Worm (Caenorhabditis elegans) whole organism, midembryonic: ENCODE measurements around the gene fars-3.
A peak's percentile ranks its signal among the peaks of the same experiment; 100 is the strongest.

Experiments used
- T22C8.4 ChIP-seq: fragments of 200-800 bp; sonication (Bioruptor generic); IDR thresholded peaks from 2 replicates; pipeline ENCODE4 v1.3.6; 2022; ENCODE audit warnings: missing genetic modification characterization, missing compliant biosample characterization
- flt-1 ChIP-seq: fragments of 200-800 bp; sonication (Bioruptor generic); IDR thresholded peaks from 2 replicates; pipeline ENCODE4 v1.3.6; 2022; ENCODE audit warnings: missing genetic modification characterization, missing compliant biosample characterization
- ref-1 ChIP-seq: fragments of 200-800 bp; sonication (Bioruptor generic); conservative IDR thresholded peaks from 2 replicates; pipeline ENCODE4 v1.3.6; 2022; ENCODE audit warnings: missing genetic modification reagents, missing genetic modification characterization, missing compliant biosample characterization
- tab-1 ChIP-seq: fragments of 200-800 bp; sonication (Bioruptor generic); IDR thresholded peaks from 2 replicates; pipeline ENCODE4 v1.3.6; 2022; ENCODE audit warnings: missing genetic modification characterization, missing compliant biosample characterization
- ztf-23 ChIP-seq: fragments of 200-800 bp; sonication (Bioruptor generic); IDR thresholded peaks from 2 replicates; pipeline ENCODE4 v1.3.6; 2022; ENCODE audit warnings: missing genetic modification reagents, missing genetic modification characterization, missing compliant biosample characterization

ce11 chrII:8464448-8464898 lies at the start of gene fars-3:
- TF ChIP-seq ref-1 (GFP tag; lab: Robert Waterston, UW): no peak
- 0 out of 2 replicates have a peak, but pooled peaks have one; percentile 49 for TF ChIP-seq flt-1 (GFP tag; lab: Robert Waterston, UW)
- no peak for TF ChIP-seq T22C8.4 (GFP tag; lab: Robert Waterston, UW)
- TF ChIP-seq tab-1: no peak
- no peak for TF ChIP-seq ztf-23 (GFP tag; lab: Robert Waterston, UW)
